Worm (Caenorhabditis elegans): ENCODE results near the gene Y38H8A.4.
"Not testable (repeated sequence)": the region's sequence is repeated elsewhere in the genome, so short reads cannot be mapped to it uniquely, and the experiment has no call there.

DNA sequence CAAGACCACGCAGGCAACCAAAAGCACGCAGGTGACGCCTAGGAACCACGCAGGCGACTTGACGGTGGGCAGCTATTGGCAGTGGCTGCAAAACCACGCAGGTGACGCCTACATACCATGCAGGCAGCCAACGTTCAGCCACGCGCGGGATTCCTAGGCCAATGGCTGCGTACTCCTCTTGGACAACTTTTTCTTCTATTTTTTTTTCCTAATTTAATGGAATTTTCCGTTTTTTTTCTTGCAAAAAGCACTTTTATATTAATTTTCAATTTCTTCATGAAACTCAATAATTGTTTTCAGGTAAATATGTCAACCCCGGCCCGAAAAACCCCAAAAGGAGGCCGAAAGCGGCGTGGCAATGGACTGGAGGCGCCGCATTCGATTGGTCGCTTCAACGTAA lies 17.0 kb downstream of the Y38H8A.4 start, which contains the start of gene Y38H8A.7:
- not testable (repeated sequence) for TF ChIP-seq hsf-1 (GFP tag; IDR thresholded peaks at IDR 0.05); Y79H2A.3 (GFP tag; conservative IDR thresholded peaks at IDR 0.05); ets-4 (GFP tag; optimal IDR thresholded peaks at IDR 0.05); unc-62 (GFP tag; optimal IDR thresholded peaks at IDR 0.05); chd-7 (tag; optimal IDR thresholded peaks at IDR 0.05); dpl-1 (GFP tag; optimal IDR thresholded peaks at IDR 0.05); B0019.2 (GFP tag; conservative IDR thresholded peaks at IDR 0.05); ztf-28 (GFP tag; IDR thresholded peaks at IDR 0.05); pha-4 (tag; optimal IDR thresholded peaks at IDR 0.05); unc-130 (GFP tag; optimal IDR thresholded peaks at IDR 0.05); T26A5.8 (tag; optimal IDR thresholded peaks at IDR 0.05); ekl-4 (GFP tag; IDR thresholded peaks at IDR 0.05); tbp1 (GFP tag; optimal IDR thresholded peaks at IDR 0.05)

All from whole organism, young adult.